Fruit fly (Drosophila melanogaster) whole organism, wandering third instar larva: ENCODE measurements around the gene tws.

Experiments used
- Abd-B ChIP-seq: fragments of >200 bp; optimal IDR thresholded peaks from 2 replicates; lab custom pipeline; 2017; ENCODE audit warnings: missing biosample characterization, missing genetic modification characterization
- CG32264 ChIP-seq: fragments of 200-800 bp; sonication (Bioruptor generic); optimal IDR thresholded peaks from 2 replicates; lab custom pipeline; 2016; ENCODE audit warnings: missing biosample characterization, missing genetic modification characterization
- CG9705 ChIP-seq: fragments of 200-800 bp; sonication (Bioruptor generic); optimal IDR thresholded peaks from 2 replicates; lab custom pipeline; 2018; ENCODE audit warnings: missing biosample characterization, mild to moderate bottlenecking, missing genetic modification characterization
- CrebA ChIP-seq: fragments of 200-800 bp; sonication (Bioruptor generic); optimal IDR thresholded peaks from 2 replicates; lab custom pipeline; 2016; ENCODE audit warnings: missing biosample characterization, mild to moderate bottlenecking, missing genetic modification characterization, borderline replicate concordance
- Dfd ChIP-seq: fragments of >200 bp; optimal IDR thresholded peaks from 2 replicates; lab custom pipeline; 2017; ENCODE audit warnings: missing biosample characterization, missing genetic modification characterization
- Dif ChIP-seq: fragments of 200-275, 200-300 bp; sonication (Bioruptor generic); optimal IDR thresholded peaks from 2 replicates; lab custom pipeline; 2018; ENCODE audit warnings: missing biosample characterization, missing genetic modification characterization; ENCODE audit not compliant: partially characterized antibody
- GATAd ChIP-seq: sonication (Bioruptor generic); optimal IDR thresholded peaks from 2 replicates; lab custom pipeline; 2016; ENCODE audit warnings: missing biosample characterization, missing genetic modification characterization
- HLH106 ChIP-seq: fragments of 200-800 bp; optimal IDR thresholded peaks from 3 replicates; lab custom pipeline; 2019; ENCODE audit warnings: missing biosample characterization, mild to moderate bottlenecking, missing genetic modification characterization, moderate library complexity
- Hnf4 ChIP-seq: fragments of 200-800 bp; sonication (Bioruptor generic); optimal IDR thresholded peaks from 2 replicates; lab custom pipeline; 2016; ENCODE audit warnings: missing biosample characterization, mild to moderate bottlenecking, missing genetic modification characterization
- Hr78 ChIP-seq: fragments of >200 bp; optimal IDR thresholded peaks from 2 replicates; lab custom pipeline; 2017; ENCODE audit warnings: missing biosample characterization, missing genetic modification characterization
- Hr83 ChIP-seq: fragments of 200-300 bp; sonication (Bioruptor generic); optimal IDR thresholded peaks from 2 replicates; lab custom pipeline; 2016; ENCODE audit warnings: missing biosample characterization, mild to moderate bottlenecking, missing genetic modification characterization, moderate library complexity; ENCODE audit not compliant: poor library complexity, severe bottlenecking
- Jra ChIP-seq: sonication (Bioruptor generic); optimal IDR thresholded peaks from 2 replicates; lab custom pipeline; 2016; ENCODE audit warnings: missing biosample characterization, missing genetic modification characterization
- Mio ChIP-seq: sonication (Bioruptor generic); optimal IDR thresholded peaks from 2 replicates; lab custom pipeline; 2016; ENCODE audit warnings: missing biosample characterization, missing genetic modification characterization
- Myc ChIP-seq: fragments of >200 bp; optimal IDR thresholded peaks from 2 replicates; lab custom pipeline; 2017
- N ChIP-seq: fragments of >200 bp; optimal IDR thresholded peaks from 2 replicates; lab custom pipeline; 2018; ENCODE audit warnings: missing biosample characterization, missing external identifiers, missing genetic modification characterization
- OdsH ChIP-seq: fragments of 200-800 bp; sonication (Bioruptor generic); optimal IDR thresholded peaks from 2 replicates; lab custom pipeline; 2016; ENCODE audit warnings: missing biosample characterization, mild to moderate bottlenecking, missing genetic modification characterization
- Rel ChIP-seq, 2 experiments: fragments of 200-800 bp; sonication (Bioruptor generic) in 1 of 2; optimal IDR thresholded peaks; 2 replicates in 1 of 2; 3 replicates in 1 of 2; lab custom pipeline; 2016 to 2019; ENCODE audit warnings: mild to moderate bottlenecking in 2 of 2, missing biosample characterization in 2 of 2, missing genetic modification characterization in 2 of 2, moderate library complexity in 1 of 2
- Sp1 ChIP-seq: fragments of 200-800 bp; sonication (Bioruptor generic); optimal IDR thresholded peaks from 3 replicates; lab custom pipeline; 2019; ENCODE audit warnings: missing biosample characterization, mild to moderate bottlenecking, missing genetic modification characterization, moderate library complexity
- Vsx2 ChIP-seq: fragments of 200-300, 225-300 bp; sonication (Bioruptor generic); optimal IDR thresholded peaks from 2 replicates; lab custom pipeline; 2018; ENCODE audit warnings: missing biosample characterization, missing genetic modification characterization; ENCODE audit not compliant: partially characterized antibody
- br ChIP-seq: fragments of 200-800 bp; sonication (Bioruptor generic); optimal IDR thresholded peaks from 2 replicates; lab custom pipeline; 2016; ENCODE audit warnings: missing biosample characterization, missing genetic modification characterization
- brk ChIP-seq: fragments of 200-800 bp; sonication (Bioruptor generic); optimal IDR thresholded peaks from 2 replicates; lab custom pipeline; 2016; ENCODE audit warnings: missing biosample characterization, mild to moderate bottlenecking, missing genetic modification characterization
- dl ChIP-seq, 2 experiments: fragments of 175-275, 200-275 bp in 1 of 2; fragments of 200-275 bp in 1 of 2; sonication (Bioruptor generic); optimal IDR thresholded peaks; lab custom pipeline; 2018; ENCODE audit warnings: mild to moderate bottlenecking in 2 of 2, missing biosample characterization in 2 of 2, missing genetic modification characterization in 2 of 2, moderate library complexity in 2 of 2; ENCODE audit not compliant: partially characterized antibody in 2 of 2, insufficient read depth in 1 of 2
- dmrt93B ChIP-seq: fragments of 200-800 bp; sonication (Bioruptor generic); optimal IDR thresholded peaks from 2 replicates; lab custom pipeline; 2018; ENCODE audit warnings: missing biosample characterization, mild to moderate bottlenecking, missing genetic modification characterization
- dsf ChIP-seq: sonication (Bioruptor generic); optimal IDR thresholded peaks from 2 replicates; lab custom pipeline; 2016; ENCODE audit warnings: missing biosample characterization, missing genetic modification characterization, borderline replicate concordance
- ey ChIP-seq: fragments of 200-800 bp; sonication (Bioruptor generic); optimal IDR thresholded peaks from 2 replicates; lab custom pipeline; 2016; ENCODE audit warnings: missing biosample characterization, missing genetic modification characterization
- foxo ChIP-seq, 2 experiments: fragments of 200-800 bp; sonication (Bioruptor generic); optimal IDR thresholded peaks; 2 replicates in 1 of 2; 3 replicates in 1 of 2; lab custom pipeline; 2016 to 2017; ENCODE audit warnings: missing biosample characterization in 2 of 2, missing genetic modification characterization in 2 of 2
- fru ChIP-seq: fragments of 200-800 bp; sonication (Bioruptor generic); optimal IDR thresholded peaks from 3 replicates; lab custom pipeline; 2016; ENCODE audit warnings: missing biosample characterization, mild to moderate bottlenecking, missing genetic modification characterization
- h ChIP-seq: fragments of 200-800 bp; sonication (Bioruptor generic); optimal IDR thresholded peaks from 3 replicates; lab custom pipeline; 2016; ENCODE audit warnings: missing biosample characterization, mild to moderate bottlenecking, missing genetic modification characterization
- jim ChIP-seq: fragments of 175-275, 200-325 bp; sonication (Bioruptor generic); optimal IDR thresholded peaks from 2 replicates; lab custom pipeline; 2016; ENCODE audit warnings: missing biosample characterization, mild to moderate bottlenecking, missing genetic modification characterization
- lola ChIP-seq: fragments of >200 bp; optimal IDR thresholded peaks from 2 replicates; lab custom pipeline; 2017; ENCODE audit warnings: missing biosample characterization, missing genetic modification characterization
- pan ChIP-seq: fragments of >200 bp; optimal IDR thresholded peaks from 2 replicates; lab custom pipeline; 2017
- psq ChIP-seq: fragments of 200-800 bp; sonication (Bioruptor generic); optimal IDR thresholded peaks from 3 replicates; lab custom pipeline; 2017; ENCODE audit warnings: missing biosample characterization, mild to moderate bottlenecking, missing genetic modification characterization, moderate library complexity
- rgr ChIP-seq: fragments of 200-800 bp; sonication (Bioruptor generic); optimal IDR thresholded peaks from 3 replicates; lab custom pipeline; 2016; ENCODE audit warnings: missing biosample characterization, mild to moderate bottlenecking, missing genetic modification characterization
- sage ChIP-seq: fragments of 200-800 bp; sonication (Bioruptor generic); optimal IDR thresholded peaks from 2 replicates; lab custom pipeline; 2016; ENCODE audit warnings: missing biosample characterization, mild to moderate bottlenecking, missing genetic modification characterization
- sv ChIP-seq: fragments of 200-800 bp; sonication (Bioruptor generic); optimal IDR thresholded peaks from 3 replicates; lab custom pipeline; 2016; ENCODE audit warnings: missing biosample characterization, missing genetic modification characterization
- tai ChIP-seq: sonication (Bioruptor generic); optimal IDR thresholded peaks from 2 replicates; lab custom pipeline; 2016; ENCODE audit warnings: missing biosample characterization, missing genetic modification characterization
- usp ChIP-seq: fragments of >200 bp; optimal IDR thresholded peaks from 2 replicates; lab custom pipeline; 2017; ENCODE audit warnings: missing biosample characterization, missing genetic modification characterization
- woc ChIP-seq: sonication (Bioruptor generic); optimal IDR thresholded peaks from 2 replicates; lab custom pipeline; 2016; ENCODE audit warnings: missing biosample characterization, mild to moderate bottlenecking, missing genetic modification characterization

tws gene

dm6 chr3R:10176927-10177511 is 37.4 kb upstream of the tws start:
- TF ChIP-seq Rel (GFP tag; optimal IDR thresholded peaks at IDR 0.05; lab: Kevin White, UChicago) (no peak), Rel (tag; optimal IDR thresholded peaks at IDR 0.05; lab: Kevin White, UChicago) (peak; percentile 26), Abd-B (GFP tag; lab: Kevin White, UChicago) (no peak)
- TF ChIP-seq, all 38 proteins: peak for 1

- TF ChIP-seq Hr78 (GFP tag; lab: Kevin White, UChicago) (no peak), h (GFP tag; lab: Kevin White, UChicago) (peak; percentile 89), Mio (GFP tag; lab: Kevin White, UChicago) (peak; percentile 30), CrebA (GFP tag; lab: Kevin White, UChicago) (peak; percentile 15), psq (GFP tag; lab: Kevin White, UChicago) (peak; percentile 94), CG9705 (GFP tag; lab: Kevin White, UChicago) (peak; percentile 88), Dfd (GFP tag; lab: Kevin White, UChicago) (peak; percentile 5), Abd-B (GFP tag; lab: Kevin White, UChicago) (no peak), Hnf4 (GFP tag; lab: Kevin White, UChicago) (peak; percentile 69), lola (GFP tag; lab: Kevin White, UChicago) (no peak), N (GFP tag; lab: Kevin White, UChicago) (no peak), Rel (GFP tag; optimal IDR thresholded peaks at IDR 0.05; lab: Kevin White, UChicago) (peak; percentile 37), Rel (tag; optimal IDR thresholded peaks at IDR 0.05; lab: Kevin White, UChicago) (peak; percentile 77), dsf (GFP tag; lab: Kevin White, UChicago) (peak; percentile 8), br (peak; percentile 85), OdsH (GFP tag; lab: Kevin White, UChicago) (peak; percentile 91), fru (GFP tag; lab: Kevin White, UChicago) (peak; percentile 90), jim (GFP tag; lab: Kevin White, UChicago) (peak; percentile 50), tai (GFP tag; lab: Kevin White, UChicago) (no peak), dmrt93B (GFP tag; lab: Kevin White, UChicago) (peak; percentile 88), Sp1 (GFP tag; lab: Kevin White, UChicago) (peak; percentile 94), woc (GFP tag; lab: Kevin White, UChicago) (peak; percentile 80), Jra (GFP tag; lab: Kevin White, UChicago) (peak; percentile 12), ey (GFP tag; lab: Kevin White, UChicago) (peak; percentile 79), Dif (peak; percentile 86), sage (GFP tag; lab: Kevin White, UChicago) (peak; percentile 88), Myc (lab: Kevin White, UChicago) (peak; percentile 7), rgr (GFP tag; lab: Kevin White, UChicago) (peak; percentile 93), GATAd (GFP tag; lab: Kevin White, UChicago) (peak; percentile 40), Hr83 (GFP tag; lab: Kevin White, UChicago) (peak; percentile 67), brk (peak; percentile 72), Vsx2 (GFP tag; lab: Kevin White, UChicago) (peak; percentile 31), HLH106 (tag; lab: Kevin White, UChicago) (peak; percentile 96), sv (peak; percentile 72), CG32264 (GFP tag; lab: Kevin White, UChicago) (peak; percentile 70), usp (GFP tag; lab: Kevin White, UChicago) (no peak), pan (lab: Kevin White, UChicago) (no peak), dl (GFP tag; optimal IDR thresholded peaks at IDR 0.05; lab: Kevin White, UChicago; ENCODE audit: insufficient read depth in 1 of 2, partially characterized antibody in 2 of 2) (peak; percentile 60 to 85), foxo (GFP tag; optimal IDR thresholded peaks at IDR 0.05; lab: Kevin White, UChicago) (peak; percentile 28 to 95)
Measured at dm6 chr3R:10170356-10170876, 30.8 kb upstream of the tws start, which contains the start of gene Best1. Best1 (minus strand) TSS chr3R:10170487.
